In the genomic region with DNA sequence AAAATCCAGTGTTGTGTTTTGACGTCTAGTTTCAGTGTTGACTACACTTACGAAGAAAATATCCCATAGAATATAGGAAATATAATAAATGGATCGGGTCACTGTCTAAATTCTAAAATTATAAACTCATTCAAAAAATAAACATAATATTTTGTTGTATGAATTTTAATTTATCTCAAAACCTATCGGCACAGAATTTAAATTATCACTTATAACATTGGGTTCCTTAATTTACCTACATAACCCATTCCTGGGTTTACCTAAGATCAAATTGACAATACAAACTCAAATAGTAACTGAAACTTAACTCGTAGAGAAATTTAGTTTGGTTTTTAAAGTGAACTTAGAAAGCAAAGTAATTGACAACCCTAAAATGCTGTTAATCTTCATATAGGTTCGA, we compare ENCODE assay signal across 4 fruit fly cellular contexts.
TF ChIP-seq lines count a peak whose summit lies in the region.

No protein-coding gene starts in this region.

- no peak for TF ChIP-seq CTCF in whole organism, embryonic (GFP tag; optimal IDR thresholded peaks at IDR 0.05; lab: Kevin White, UChicago)

TF ChIP-seq in whole organism, adult, 20 proteins besides CTCF, POLR2A, EP300 and RAD21:
- TF ChIP-seq CG7101 (tag; optimal IDR thresholded peaks at IDR 0.05; lab: Kevin White, UChicago) (no peak), CG11617 (GFP tag; optimal IDR thresholded peaks at IDR 0.05; lab: Kevin White, UChicago) (peak; percentile 14)

TF ChIP-seq in whole organism, embryonic, 481 proteins besides CTCF, POLR2A, EP300 and RAD21 (continues in another document):
- peak; percentile 22 for TF ChIP-seq CG8388 (GFP tag; optimal IDR thresholded peaks at IDR 0.05; lab: Kevin White, UChicago)
- no peak for TF ChIP-seq Atf3 (GFP tag; optimal IDR thresholded peaks at IDR 0.05; lab: Kevin White, UChicago)
- no peak for TF ChIP-seq CG10543 (GFP tag; optimal IDR thresholded peaks at IDR 0.05; lab: Kevin White, UChicago)
- no peak for TF ChIP-seq CG18764 (GFP tag; optimal IDR thresholded peaks at IDR 0.05; lab: Kevin White, UChicago)
- no peak for TF ChIP-seq CG3838 (GFP tag; optimal IDR thresholded peaks at IDR 0.05; lab: Kevin White, UChicago)
- no peak for TF ChIP-seq seq (GFP tag; IDR thresholded peaks at IDR 0.05; lab: Robert Waterston, UW)
- peak; percentile 66 for TF ChIP-seq CG18262 (tag; optimal IDR thresholded peaks at IDR 0.05; lab: Kevin White, UChicago)
- TF ChIP-seq CG10366 (GFP tag; IDR thresholded peaks at IDR 0.05; lab: Robert Waterston, UW) = no peak
- no peak for TF ChIP-seq ems (GFP tag; optimal IDR thresholded peaks at IDR 0.05; lab: Kevin White, UChicago)
- no peak for TF ChIP-seq CG33213 (GFP tag; optimal IDR thresholded peaks at IDR 0.05; lab: Kevin White, UChicago)
- TF ChIP-seq jigr1 (GFP tag; IDR thresholded peaks at IDR 0.05; lab: Robert Waterston, UW) = no peak
- no peak for TF ChIP-seq Doc2 (GFP tag; IDR thresholded peaks at IDR 0.05; lab: Robert Waterston, UW)
- TF ChIP-seq HmgD (GFP tag; optimal IDR thresholded peaks at IDR 0.05; lab: Kevin White, UChicago) = no peak
- TF ChIP-seq CG11085 (GFP tag; IDR thresholded peaks at IDR 0.05; lab: Robert Waterston, UW) = no peak
- TF ChIP-seq CG4360 (GFP tag; IDR thresholded peaks at IDR 0.05; lab: Robert Waterston, UW) = no peak
- TF ChIP-seq dysf (GFP tag; IDR thresholded peaks at IDR 0.05; lab: Robert Waterston, UW) = no peak
- no peak for TF ChIP-seq her (GFP tag; optimal IDR thresholded peaks at IDR 0.05; lab: Kevin White, UChicago)
- peak; percentile 27 for TF ChIP-seq D19A (tag; optimal IDR thresholded peaks at IDR 0.05; lab: Kevin White, UChicago)
- no peak for TF ChIP-seq psq (GFP tag; optimal IDR thresholded peaks at IDR 0.05; lab: Kevin White, UChicago)
- no peak for TF ChIP-seq Abd-B (GFP tag; optimal IDR thresholded peaks at IDR 0.05; lab: Kevin White, UChicago)
- TF ChIP-seq Aef1 (GFP tag; IDR thresholded peaks at IDR 0.05; lab: Robert Waterston, UW) = no peak
- no peak for TF ChIP-seq sima (GFP tag; optimal IDR thresholded peaks at IDR 0.05; lab: Kevin White, UChicago)
- TF ChIP-seq CrebB (tag; optimal IDR thresholded peaks at IDR 0.05; lab: Kevin White, UChicago) = no peak
- no peak for TF ChIP-seq CG4424 (GFP tag; optimal IDR thresholded peaks at IDR 0.05; lab: Kevin White, UChicago)
- peak; percentile 57 for TF ChIP-seq CG9727 (GFP tag; optimal IDR thresholded peaks at IDR 0.05; lab: Kevin White, UChicago)
- TF ChIP-seq HmgZ (tag; optimal IDR thresholded peaks at IDR 0.05; lab: Kevin White, UChicago) = no peak
- TF ChIP-seq CG6765 (GFP tag; optimal IDR thresholded peaks at IDR 0.05; lab: Kevin White, UChicago) = no peak
- TF ChIP-seq Meics (GFP tag; optimal IDR thresholded peaks at IDR 0.05; lab: Kevin White, UChicago) = no peak
- peak; percentile 2 for TF ChIP-seq ind (GFP tag; optimal IDR thresholded peaks at IDR 0.05; lab: Kevin White, UChicago)
- TF ChIP-seq dati (GFP tag; IDR thresholded peaks at IDR 0.05; lab: Robert Waterston, UW) = no peak

TF ChIP-seq in whole organism, prepupa, 60 proteins besides CTCF, POLR2A, EP300 and RAD21:
- TF ChIP-seq esn (GFP tag; optimal IDR thresholded peaks at IDR 0.05; lab: Kevin White, UChicago) = peak; percentile 16
- no peak for TF ChIP-seq CG6792 (GFP tag; optimal IDR thresholded peaks at IDR 0.05; lab: Kevin White, UChicago)

TF ChIP-seq in whole organism, wandering third instar larva, 38 proteins besides CTCF, POLR2A, EP300 and RAD21:
- TF ChIP-seq ey (GFP tag; optimal IDR thresholded peaks at IDR 0.05; lab: Kevin White, UChicago) (no peak), Abd-B (GFP tag; optimal IDR thresholded peaks at IDR 0.05; lab: Kevin White, UChicago) (no peak), OdsH (GFP tag; optimal IDR thresholded peaks at IDR 0.05; lab: Kevin White, UChicago) (no peak), fru (GFP tag; optimal IDR thresholded peaks at IDR 0.05; lab: Kevin White, UChicago) (peak; percentile 10), foxo (GFP tag; optimal IDR thresholded peaks at IDR 0.05; lab: Kevin White, UChicago) (peak in 1 of 2 experiments; percentile 18), jim (GFP tag; optimal IDR thresholded peaks at IDR 0.05; lab: Kevin White, UChicago) (no peak), Hr78 (GFP tag; optimal IDR thresholded peaks at IDR 0.05; lab: Kevin White, UChicago) (no peak), CrebA (GFP tag; optimal IDR thresholded peaks at IDR 0.05; lab: Kevin White, UChicago; ENCODE audit: borderline replicate concordance) (no peak), woc (GFP tag; optimal IDR thresholded peaks at IDR 0.05; lab: Kevin White, UChicago) (no peak), Dif (GFP tag; optimal IDR thresholded peaks at IDR 0.05; lab: Kevin White, UChicago; ENCODE audit: partially characterized antibody) (no peak), usp (GFP tag; optimal IDR thresholded peaks at IDR 0.05; lab: Kevin White, UChicago) (no peak)
TF ChIP-seq in whole organism, wandering third instar larva: peak in this region for 2.
